Worm (Caenorhabditis elegans) whole organism, early embryonic: Measurements from ENCODE around the gene ify-1.

Experiments used
- B0310.2 ChIP-seq: sonication (generic microtip); optimal IDR thresholded peaks from 2 replicates; lab custom pipeline; 2016; ENCODE audit warnings: mild to moderate bottlenecking, missing genetic modification characterization, missing compliant biosample characterization
- F13C5.2 ChIP-seq: sonication (generic microtip); optimal IDR thresholded peaks from 2 replicates; lab custom pipeline; 2017; ENCODE audit warnings: mild to moderate bottlenecking, missing genetic modification characterization, inconsistent platforms, missing compliant biosample characterization
- aly-1 ChIP-seq: sonication (generic microtip); optimal IDR thresholded peaks from 2 replicates; lab custom pipeline; 2016; ENCODE audit warnings: missing genetic modification characterization, missing compliant biosample characterization
- ama-1 ChIP-seq: fragments of 150-350 bp; optimal IDR thresholded peaks from 2 replicates; lab custom pipeline; 2014
- ceh-13 ChIP-seq: fragments of 200-800 bp; sonication (Bioruptor generic); optimal IDR thresholded peaks from 2 replicates; lab custom pipeline; 2018; ENCODE audit warnings: mild to moderate bottlenecking, missing genetic modification characterization, missing compliant biosample characterization
- ceh-36 ChIP-seq: sonication (generic microtip); optimal IDR thresholded peaks from 2 replicates; lab custom pipeline; 2016; ENCODE audit warnings: missing genetic modification characterization, inconsistent platforms, missing compliant biosample characterization
- ets-7 ChIP-seq: sonication (generic microtip); optimal IDR thresholded peaks from 2 replicates; lab custom pipeline; 2016; ENCODE audit warnings: missing genotype, missing genetic modification characterization, missing compliant biosample characterization
- flt-1 ChIP-seq: fragments of 200-800 bp; sonication (Bioruptor generic); IDR thresholded peaks from 2 replicates; pipeline ENCODE4 v1.3.6; 2022; ENCODE audit warnings: missing genetic modification characterization, missing compliant biosample characterization
- hmbx-1 ChIP-seq: sonication (generic microtip); optimal IDR thresholded peaks from 2 replicates; lab custom pipeline; 2016; ENCODE audit warnings: mild to moderate bottlenecking, missing genetic modification characterization, missing compliant biosample characterization
- hmg-4 ChIP-seq: fragments of 200-800 bp; sonication (Bioruptor generic); optimal IDR thresholded peaks from 2 replicates; lab custom pipeline; 2018; ENCODE audit warnings: mild to moderate bottlenecking, missing genetic modification characterization, missing compliant biosample characterization
- hnd-1 ChIP-seq: sonication (generic microtip); optimal IDR thresholded peaks from 2 replicates; lab custom pipeline; 2016; ENCODE audit warnings: missing genetic modification characterization, missing compliant biosample characterization
- pes-1 ChIP-seq: fragments of 200-800 bp; sonication (Bioruptor generic); IDR thresholded peaks from 2 replicates; pipeline ENCODE4 v1.3.6; 2022; ENCODE audit warnings: missing genetic modification reagents, missing genetic modification characterization, missing compliant biosample characterization
- scrt-1 ChIP-seq: fragments of 200-800 bp; sonication (Bioruptor generic); IDR thresholded peaks from 2 replicates; pipeline ENCODE4 v1.3.6; 2022; ENCODE audit warnings: missing genetic modification characterization, missing compliant biosample characterization
- sea-1 ChIP-seq: fragments of 200-800 bp; sonication (Bioruptor generic); conservative IDR thresholded peaks from 2 replicates; pipeline ENCODE4 v1.3.6; 2022; ENCODE audit warnings: missing genetic modification characterization, missing compliant biosample characterization
- tbx-11 ChIP-seq: fragments of 200-800 bp; sonication (Bioruptor generic); IDR thresholded peaks from 2 replicates; pipeline ENCODE4 v1.3.6; 2022; ENCODE audit warnings: missing genetic modification characterization, missing compliant biosample characterization
- tbx-37 ChIP-seq: fragments of 200-800 bp; sonication (Bioruptor generic); conservative IDR thresholded peaks from 2 replicates; pipeline ENCODE4 v1.3.6; 2022; ENCODE audit warnings: missing genetic modification reagents, missing genetic modification characterization, missing compliant biosample characterization
- tra-4 ChIP-seq: sonication (generic microtip); optimal IDR thresholded peaks from 2 replicates; lab custom pipeline; 2017; ENCODE audit warnings: missing genetic modification characterization, missing compliant biosample characterization

The ify-1 gene

DNA sequence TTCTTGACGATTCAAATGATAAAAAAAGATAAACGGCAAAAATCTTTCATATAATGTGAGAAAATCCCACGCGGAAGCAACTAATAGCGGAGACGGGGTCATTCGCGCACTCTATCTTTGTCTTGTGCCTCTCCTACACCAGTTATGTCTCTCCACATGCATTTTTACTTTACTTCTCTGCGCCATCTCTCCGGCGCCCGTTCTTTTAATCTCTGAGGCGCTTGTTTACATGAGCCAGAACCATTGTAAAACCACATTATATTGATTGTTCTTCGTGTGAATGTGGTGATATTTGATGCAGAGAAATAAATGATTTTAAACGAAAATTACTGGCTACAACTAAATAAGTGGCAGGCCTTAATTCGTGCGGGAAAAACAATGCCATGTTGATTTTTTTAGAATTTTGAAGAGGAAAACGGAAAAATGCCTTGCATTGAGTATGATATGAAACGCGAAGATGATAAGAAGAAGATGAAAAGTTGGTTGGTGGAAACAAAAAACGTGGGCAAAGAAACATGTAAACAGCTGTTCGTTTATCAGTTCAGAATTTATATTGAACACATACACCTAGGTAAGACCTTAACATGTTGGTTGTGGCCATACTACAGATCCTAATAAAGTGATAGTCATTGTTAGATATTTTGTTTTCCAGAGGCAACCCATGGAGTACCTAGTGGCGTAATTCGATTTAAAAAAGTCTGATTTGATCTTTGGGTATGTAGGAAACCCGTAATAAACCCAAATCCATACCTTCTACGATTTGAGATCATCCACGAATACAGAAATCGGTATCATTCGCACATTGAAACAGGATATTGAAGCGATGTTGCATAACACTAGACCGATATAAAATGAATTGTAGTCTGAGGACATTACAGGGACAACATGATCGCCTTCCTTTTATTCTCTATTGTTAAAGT lies 37.6 kb upstream of the ify-1 start, which contains the start of gene C04G6.2:
TSS of gene C04G6.2 (plus strand) at position 870 of the 920 bp plus-strand sequence.
- no peak for TF ChIP-seq tbx-11 (GFP tag; lab: Robert Waterston, UW)
- TF ChIP-seq sea-1 (GFP tag; lab: Robert Waterston, UW): no peak
- no peak for TF ChIP-seq hmg-4
- no peak for TF ChIP-seq ets-7 (tag; lab: Kevin White, UChicago)
- no peak for TF ChIP-seq tbx-37 (GFP tag; lab: Robert Waterston, UW)
- no peak for TF ChIP-seq tra-4 (tag; lab: Kevin White, UChicago)
- no peak for TF ChIP-seq scrt-1 (GFP tag; lab: Robert Waterston, UW)
- no peak for TF ChIP-seq ama-1 (lab: Kevin White, UChicago)
- no peak for TF ChIP-seq F13C5.2 (tag; lab: Kevin White, UChicago)
- TF ChIP-seq ceh-36 (tag; lab: Kevin White, UChicago): no peak
- TF ChIP-seq aly-1 (tag; lab: Kevin White, UChicago): no peak
- no peak for TF ChIP-seq flt-1
- TF ChIP-seq B0310.2 (tag; lab: Kevin White, UChicago): no peak

DNA sequence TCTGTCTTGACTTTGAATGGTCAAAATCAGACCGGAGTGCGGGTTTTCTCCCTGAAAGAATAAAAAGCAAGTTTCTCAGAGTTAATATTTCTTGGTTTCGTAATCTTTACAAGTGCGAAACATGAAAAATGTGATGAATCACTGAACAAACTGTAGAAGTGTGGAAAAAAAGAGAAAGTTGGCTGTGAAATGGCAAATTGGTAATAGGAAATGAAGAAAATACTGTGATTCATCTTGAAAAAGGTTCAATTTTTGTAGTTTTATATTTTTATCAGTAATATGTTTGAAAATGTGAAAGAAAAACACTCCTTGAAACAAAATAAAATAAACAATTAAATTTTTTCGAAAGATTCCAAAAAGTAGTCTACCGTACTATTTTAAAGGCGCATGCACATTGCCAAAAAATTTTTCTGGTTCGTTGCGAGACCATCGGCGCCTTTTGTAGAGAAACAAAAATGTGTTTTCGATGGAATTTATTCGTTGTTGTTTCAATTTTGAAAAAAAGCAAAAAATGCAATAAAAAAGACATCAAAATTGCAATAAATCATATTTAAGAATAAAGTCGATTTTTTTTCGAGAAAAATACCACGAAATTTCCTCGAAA lies 36.8 kb upstream of the ify-1 start, which contains the start of gene pld-1:
TSS of gene pld-1 (minus strand) at position 51 of the 604 bp plus-strand sequence.
- TF ChIP-seq hnd-1 (tag; lab: Kevin White, UChicago) (no peak), B0310.2 (tag; lab: Kevin White, UChicago) (no peak), ets-7 (tag; lab: Kevin White, UChicago) (no peak), tra-4 (tag; lab: Kevin White, UChicago) (no peak), pes-1 (GFP tag; lab: Robert Waterston, UW) (no peak), F13C5.2 (tag; lab: Kevin White, UChicago) (no peak), ceh-36 (tag; lab: Kevin White, UChicago) (no peak), scrt-1 (GFP tag; lab: Robert Waterston, UW) (no peak), hmbx-1 (tag; lab: Kevin White, UChicago) (no peak), ceh-13 (GFP tag; lab: Kevin White, UChicago) (no peak), tbx-37 (GFP tag; lab: Robert Waterston, UW) (no peak), aly-1 (tag; lab: Kevin White, UChicago) (no peak), flt-1 (no peak), hmg-4 (no peak), ama-1 (lab: Kevin White, UChicago) (no peak), tbx-11 (GFP tag; lab: Robert Waterston, UW) (no peak)

- TF ChIP-seq sea-1 (GFP tag; lab: Robert Waterston, UW): no peak
- no peak for TF ChIP-seq ceh-36 (tag; lab: Kevin White, UChicago)
- no peak for TF ChIP-seq flt-1
- TF ChIP-seq hmg-4: no peak
- TF ChIP-seq scrt-1 (GFP tag; lab: Robert Waterston, UW): no peak
- no peak for TF ChIP-seq hnd-1 (tag; lab: Kevin White, UChicago)
- TF ChIP-seq pes-1 (GFP tag; lab: Robert Waterston, UW): no peak
- TF ChIP-seq ceh-13 (GFP tag; lab: Kevin White, UChicago): no peak
- TF ChIP-seq aly-1 (tag; lab: Kevin White, UChicago): no peak
- no peak for TF ChIP-seq tbx-11 (GFP tag; lab: Robert Waterston, UW)
- no peak for TF ChIP-seq B0310.2 (tag; lab: Kevin White, UChicago)
- no peak for TF ChIP-seq ama-1 (lab: Kevin White, UChicago)
- no peak for TF ChIP-seq tra-4 (tag; lab: Kevin White, UChicago)
Observed at ce11 chrII:5086143-5086542, 31.2 kb upstream of the ify-1 start.

DNA sequence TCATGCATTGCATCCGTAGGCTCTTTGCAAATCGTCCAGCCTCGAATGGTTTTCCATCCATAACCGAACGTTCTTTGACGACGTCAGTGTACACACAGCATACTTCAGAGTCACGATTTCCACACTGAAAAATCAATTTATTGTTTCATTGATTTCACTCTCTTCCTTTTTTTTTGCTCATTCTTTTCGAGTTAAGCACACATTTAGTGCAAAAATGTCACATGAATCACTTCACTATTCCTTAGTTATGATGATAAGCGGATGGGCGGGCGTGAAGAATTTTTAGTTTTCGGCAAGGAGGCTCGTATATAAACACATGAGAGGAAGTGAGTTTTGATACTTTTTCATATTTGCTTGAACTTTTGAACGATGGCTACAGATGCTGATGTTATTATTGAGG lies 30.5 kb upstream of the ify-1 start, which contains the start of gene txt-9:
TSS of gene txt-9 (plus strand) at position 336 of the 400 bp plus-strand sequence.
- no peak for TF ChIP-seq hnd-1 (tag; lab: Kevin White, UChicago)
- no peak for TF ChIP-seq pes-1 (GFP tag; lab: Robert Waterston, UW)
- no peak for TF ChIP-seq B0310.2 (tag; lab: Kevin White, UChicago)
- TF ChIP-seq tbx-11 (GFP tag; lab: Robert Waterston, UW): no peak
- no peak for TF ChIP-seq flt-1
- no peak for TF ChIP-seq F13C5.2 (tag; lab: Kevin White, UChicago)

- no peak for TF ChIP-seq ceh-36 (tag; lab: Kevin White, UChicago)
- no peak for TF ChIP-seq aly-1 (tag; lab: Kevin White, UChicago)
- no peak for TF ChIP-seq F13C5.2 (tag; lab: Kevin White, UChicago)
- TF ChIP-seq tbx-11 (GFP tag; lab: Robert Waterston, UW): no peak
- no peak for TF ChIP-seq flt-1
- TF ChIP-seq ets-7 (tag; lab: Kevin White, UChicago): no peak
- no peak for TF ChIP-seq hnd-1 (tag; lab: Kevin White, UChicago)
- no peak for TF ChIP-seq scrt-1 (GFP tag; lab: Robert Waterston, UW)
- no peak for TF ChIP-seq hmbx-1 (tag; lab: Kevin White, UChicago)
- TF ChIP-seq hmg-4: no peak
- no peak for TF ChIP-seq pes-1 (GFP tag; lab: Robert Waterston, UW)
- no peak for TF ChIP-seq ceh-13 (GFP tag; lab: Kevin White, UChicago)
- TF ChIP-seq tbx-37 (GFP tag; lab: Robert Waterston, UW): no peak
- no peak for TF ChIP-seq sea-1 (GFP tag; lab: Robert Waterston, UW)
- TF ChIP-seq tra-4 (tag; lab: Kevin White, UChicago): no peak
- TF ChIP-seq B0310.2 (tag; lab: Kevin White, UChicago): no peak
- no peak for TF ChIP-seq ama-1 (lab: Kevin White, UChicago)
Observed at ce11 chrII:5084225-5084624, 29.2 kb upstream of the ify-1 start.

DNA sequence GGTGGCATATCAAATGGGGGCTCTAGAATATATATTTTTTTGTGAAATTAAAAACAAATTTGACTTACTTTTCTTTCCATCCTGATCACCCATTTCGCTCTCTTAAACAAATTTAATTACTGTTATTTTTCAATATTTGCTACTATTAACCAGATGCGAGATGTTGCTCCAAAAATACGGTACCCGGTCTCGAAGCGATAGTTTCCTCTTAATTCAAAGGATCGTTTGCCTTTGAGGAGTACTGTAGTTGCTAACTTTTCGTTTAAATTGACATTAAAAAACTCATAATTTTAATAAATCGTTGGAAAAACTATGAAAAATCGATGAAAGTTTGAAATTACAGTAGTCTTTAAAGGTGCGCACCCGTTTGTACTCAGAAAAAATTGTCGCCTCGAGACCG lies 28.4 kb upstream of the ify-1 start, which contains the start of gene C04G6.4:
TSS of gene C04G6.4 (minus strand) at position 101 of the 400 bp plus-strand sequence.
- TF ChIP-seq scrt-1 (GFP tag; lab: Robert Waterston, UW): no peak
- TF ChIP-seq tbx-37 (GFP tag; lab: Robert Waterston, UW): no peak
- no peak for TF ChIP-seq pes-1 (GFP tag; lab: Robert Waterston, UW)
- no peak for TF ChIP-seq hmg-4
